Worm (Caenorhabditis elegans) whole organism, L4 larva: Measurements from ENCODE around the gene cest-28.

Experiments
- R02D3.7 ChIP-seq: fragments of 150-350 bp; sonication (generic microtip); optimal IDR thresholded peaks from 3 replicates; lab custom pipeline; 2014; ENCODE audit warnings: missing biosample characterization, missing genetic modification characterization
- Y5F2A.4 ChIP-seq: fragments of 200-800 bp; sonication (Bioruptor generic); optimal IDR thresholded peaks from 2 replicates; lab custom pipeline; 2018; ENCODE audit warnings: mild to moderate bottlenecking, missing genetic modification characterization, missing compliant biosample characterization
- dpl-1 ChIP-seq: fragments of 150-350 bp; optimal IDR thresholded peaks from 2 replicates; lab custom pipeline; 2014; ENCODE audit warnings: missing biosample characterization, missing genetic modification reagents, missing genetic modification characterization
- dve-1 ChIP-seq: sonication (generic microtip); optimal IDR thresholded peaks from 2 replicates; lab custom pipeline; 2017; ENCODE audit warnings: antibody characterized with exemption, mild to moderate bottlenecking, missing genetic modification characterization, missing compliant biosample characterization; ENCODE audit not compliant: insufficient read depth
- fkh-10 ChIP-seq: fragments of 150-350 bp; optimal IDR thresholded peaks from 2 replicates; lab custom pipeline; 2014; ENCODE audit warnings: missing biosample characterization, missing genetic modification reagents, missing genetic modification characterization
- lin-15B ChIP-seq: fragments of 150-350 bp; sonication (generic microtip); optimal IDR thresholded peaks from 3 replicates; lab custom pipeline; 2014; ENCODE audit warnings: missing biosample characterization, missing genetic modification characterization
- nhr-102 ChIP-seq: sonication (generic microtip); optimal IDR thresholded peaks from 2 replicates; lab custom pipeline; 2016; ENCODE audit warnings: mild to moderate bottlenecking, missing genetic modification characterization, moderate library complexity, missing compliant biosample characterization
- nhr-25 ChIP-seq: sonication (generic microtip); optimal IDR thresholded peaks from 2 replicates; lab custom pipeline; 2017; ENCODE audit warnings: missing genetic modification characterization, mild to moderate bottlenecking, missing compliant biosample characterization, antibody characterized with exemption, moderate library complexity, borderline replicate concordance; ENCODE audit not compliant: insufficient read depth
- nhr-28 ChIP-seq: fragments of 150-350 bp; optimal IDR thresholded peaks from 2 replicates; lab custom pipeline; 2014; ENCODE audit warnings: missing biosample characterization, missing genetic modification characterization
- snpc-4 ChIP-seq: fragments of 150-350 bp; optimal IDR thresholded peaks from 2 replicates; lab custom pipeline; 2014; ENCODE audit warnings: missing biosample characterization, missing genetic modification characterization
- unc-130 ChIP-seq: sonication (generic microtip); optimal IDR thresholded peaks from 2 replicates; lab custom pipeline; 2016; ENCODE audit warnings: missing genetic modification reagents, missing genetic modification characterization, missing compliant biosample characterization

ce11 chrV:6666557-6666956 is 3.1 kb upstream of the cest-28 start:
- TF ChIP-seq R02D3.7 (tag; lab: Kevin White, UChicago) (no peak), nhr-28 (tag; lab: Kevin White, UChicago) (peak; percentile 18), lin-15B (tag; lab: Kevin White, UChicago) (no peak), snpc-4 (tag; lab: Kevin White, UChicago) (no peak), Y5F2A.4 (GFP tag; lab: Kevin White, UChicago) (no peak), nhr-102 (tag; lab: Kevin White, UChicago) (no peak), unc-130 (GFP tag; lab: Kevin White, UChicago) (no peak), nhr-25 (tag; lab: Kevin White, UChicago) (no peak), fkh-10 (GFP tag; lab: Kevin White, UChicago) (no peak), dve-1 (peak; percentile 32), dpl-1 (GFP tag; lab: Kevin White, UChicago) (no peak)
